Fruit fly (Drosophila melanogaster) whole organism, pupa: Measurements from ENCODE around the gene CG11857.

Experiments used
- CG13204 ChIP-seq: fragments of 200-800 bp; sonication (Bioruptor generic); optimal IDR thresholded peaks from 2 replicates; lab custom pipeline; 2018; ENCODE audit warnings: missing biosample characterization, mild to moderate bottlenecking, missing genetic modification characterization, moderate library complexity
- CG14655 ChIP-seq: fragments of 200-800 bp; sonication (Bioruptor generic); optimal IDR thresholded peaks from 3 replicates; lab custom pipeline; 2017; ENCODE audit warnings: mild to moderate bottlenecking, missing biosample characterization, missing genetic modification reagents, missing genetic modification characterization
- CG17806 ChIP-seq: fragments of 200-800 bp; sonication (Bioruptor generic); optimal IDR thresholded peaks from 2 replicates; lab custom pipeline; 2018; ENCODE audit warnings: missing biosample characterization, mild to moderate bottlenecking, missing genetic modification characterization, moderate library complexity
- CG32121 ChIP-seq: fragments of 200-800 bp; sonication (Bioruptor generic); IDR thresholded peaks from 2 replicates; pipeline ENCODE4 v1.3.6; 2022; ENCODE audit warnings: missing biosample characterization, missing genetic modification characterization
- CG34367 ChIP-seq: fragments of 200-800 bp; sonication (Bioruptor generic); optimal IDR thresholded peaks from 2 replicates; lab custom pipeline; 2018; ENCODE audit warnings: missing biosample characterization, mild to moderate bottlenecking, missing genetic modification characterization
- CG8159 ChIP-seq: fragments of 200-800 bp; sonication (Bioruptor generic); optimal IDR thresholded peaks from 3 replicates; lab custom pipeline; 2018; ENCODE audit warnings: missing biosample characterization, mild to moderate bottlenecking, missing genetic modification characterization, moderate library complexity
- D1 ChIP-seq: fragments of 200-800 bp; sonication (Bioruptor generic); optimal IDR thresholded peaks from 2 replicates; lab custom pipeline; 2018; ENCODE audit warnings: missing biosample characterization, mild to moderate bottlenecking, missing genetic modification characterization, moderate library complexity
- EcR ChIP-seq: fragments of 200-800 bp; sonication (Bioruptor generic); optimal IDR thresholded peaks from 3 replicates; lab custom pipeline; 2019; ENCODE audit warnings: missing biosample characterization, missing genetic modification characterization, mild to moderate bottlenecking, moderate library complexity, missing genetic modification reagents
- Pif1B ChIP-seq: fragments of 200-800 bp; sonication (Bioruptor generic); optimal IDR thresholded peaks from 3 replicates; lab custom pipeline; 2016; ENCODE audit warnings: missing biosample characterization, missing genetic modification characterization
- Snoo ChIP-seq: fragments of 200-800 bp; sonication (Bioruptor generic); optimal IDR thresholded peaks from 3 replicates; lab custom pipeline; 2017; ENCODE audit warnings: missing biosample characterization, mild to moderate bottlenecking, missing genetic modification characterization, inconsistent platforms
- gl ChIP-seq: fragments of 200-800 bp; sonication (Bioruptor generic); optimal IDR thresholded peaks from 2 replicates; lab custom pipeline; 2018; ENCODE audit warnings: missing biosample characterization, mild to moderate bottlenecking, missing genetic modification characterization
- rn ChIP-seq: fragments of 200-800 bp; sonication (Bioruptor generic); IDR thresholded peaks from 2 replicates; pipeline ENCODE4 v1.3.6; 2022; ENCODE audit warnings: missing biosample characterization, missing genetic modification characterization

DNA sequence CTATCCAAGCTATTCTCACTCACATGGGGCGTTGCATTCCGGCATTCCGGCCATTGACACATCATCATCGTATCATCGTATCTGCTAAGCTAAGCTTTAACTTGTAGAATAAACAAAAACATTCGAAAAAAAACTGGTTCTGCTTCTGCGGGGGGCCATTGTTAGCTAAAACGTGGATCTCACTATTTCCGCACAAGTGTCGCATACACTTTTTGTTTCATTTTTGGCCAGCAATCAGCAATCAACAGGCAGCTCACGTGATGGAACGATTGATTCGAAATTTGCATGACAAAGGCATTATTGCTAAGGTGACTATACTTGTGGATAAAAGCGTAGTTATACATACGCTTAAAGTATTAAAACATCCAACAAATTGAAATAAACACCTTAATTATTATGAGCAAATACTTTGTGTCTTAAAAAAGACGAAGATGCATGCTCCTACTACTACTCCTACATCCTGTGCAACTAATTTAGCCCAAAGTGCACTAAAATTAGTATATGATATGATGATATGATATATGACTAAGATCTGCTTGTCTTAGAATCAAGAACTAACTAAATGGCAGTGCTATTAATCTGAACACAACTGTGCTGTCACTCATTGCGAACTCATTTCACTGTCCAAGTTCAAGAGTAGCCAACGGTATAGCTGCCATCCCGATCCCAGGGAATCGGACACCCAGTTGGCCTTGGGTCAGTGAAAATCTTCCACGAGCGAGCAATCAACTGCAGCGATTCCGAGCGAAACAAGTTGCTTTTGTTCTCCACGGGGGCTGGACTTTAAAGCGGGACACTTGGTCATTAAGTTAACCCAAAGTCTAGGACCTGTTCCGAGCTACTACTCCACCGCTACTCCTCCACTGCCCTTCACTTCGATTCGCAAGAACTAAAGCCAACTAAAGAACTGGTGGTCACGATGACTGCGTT, 19.7 kb upstream of the CG11857 start:
- TF ChIP-seq CG8159 (tag; lab: Kevin White, UChicago) (peak; percentile 60), EcR (GFP tag; lab: Kevin White, UChicago) (peak; percentile 94), CG17806 (tag; lab: Kevin White, UChicago) (peak; percentile 3), CG34367 (peak; percentile 11), CG32121 (GFP tag; lab: Robert Waterston, UW) (no peak), CG14655 (GFP tag; lab: Kevin White, UChicago) (no peak), rn (GFP tag; lab: Robert Waterston, UW) (no peak), gl (tag; lab: Kevin White, UChicago) (no peak), D1 (tag; lab: Kevin White, UChicago) (no peak), Pif1B (GFP tag; lab: Kevin White, UChicago) (no peak), CG13204 (GFP tag; lab: Kevin White, UChicago) (no peak), Snoo (tag; lab: Kevin White, UChicago) (no peak)
